Worm (Caenorhabditis elegans): ENCODE results near the gene npr-15.
A peak's percentile ranks its signal among the peaks of the same experiment; 100 is the strongest.

npr-15 gene

DNA sequence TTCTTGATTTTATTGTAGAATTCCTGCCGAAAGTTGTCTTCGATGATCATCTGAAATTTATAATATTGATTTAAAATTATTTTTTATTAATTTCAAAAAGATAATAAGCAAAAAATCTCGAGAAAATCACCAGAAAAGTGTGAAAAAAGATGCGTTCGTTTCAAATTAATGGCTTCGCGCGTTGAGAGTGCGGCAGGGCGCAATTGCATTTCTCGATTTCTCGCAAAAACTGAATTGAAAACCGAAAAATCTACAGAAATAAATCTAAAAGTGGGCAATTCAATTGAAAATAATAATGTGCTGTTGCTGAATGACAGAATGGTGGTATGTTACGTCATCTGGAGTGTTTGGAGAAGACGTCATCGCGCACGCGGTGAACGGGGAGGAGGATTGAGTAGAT lies 40.5 kb upstream of the npr-15 start, which contains the start of gene evl-18:
Gene evl-18 (minus strand): TSS at position 50 of the 400 bp plus-strand sequence.
- no peak for TF ChIP-seq chd-7 (tag; optimal IDR thresholded peaks at IDR 0.05)
- TF ChIP-seq efl-1 (GFP tag; optimal IDR thresholded peaks at IDR 0.05) = peak; percentile 38
- TF ChIP-seq mcd-1 (GFP tag; IDR thresholded peaks at IDR 0.05) = peak; percentile 69

DNA sequence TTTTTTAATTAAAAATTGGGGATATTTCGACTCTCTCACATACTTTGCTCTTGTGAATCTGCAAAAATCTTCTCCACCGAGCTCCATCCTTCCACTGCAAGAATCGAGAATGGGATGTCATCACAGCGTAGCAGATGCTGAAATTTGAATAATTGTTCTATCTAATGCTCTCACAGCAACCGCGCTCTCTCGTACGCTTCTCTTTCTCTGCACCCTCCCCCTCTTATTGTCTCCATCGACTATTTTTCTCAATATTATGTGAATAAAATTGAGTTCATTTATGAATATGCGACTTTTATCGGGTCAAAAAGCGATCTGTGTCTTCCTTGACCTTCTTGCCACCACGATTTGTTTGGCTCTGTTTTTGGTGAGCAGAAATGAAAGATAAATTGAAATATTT lies 39.5 kb upstream of the npr-15 start, which contains the start of gene F34D10.3:
Gene F34D10.3 (plus strand): TSS at position 249 of the 400 bp plus-strand sequence.
- TF ChIP-seq hmg-1.2 (GFP tag; IDR thresholded peaks at IDR 0.05) (peak; percentile 61; the same call in 1 of the 2 replicates), fkh-3 (tag; optimal IDR thresholded peaks at IDR 0.05) (no peak), egl-18 (GFP tag; IDR thresholded peaks at IDR 0.05) (no peak), let-607 (tag; optimal IDR thresholded peaks at IDR 0.05) (no peak), attf-5 (GFP tag; optimal IDR thresholded peaks at IDR 0.05) (peak; percentile 7), madf-6 (GFP tag; IDR thresholded peaks at IDR 0.05) (0 out of 2 replicates have a peak, but pooled peaks have one; percentile 12)

DNA sequence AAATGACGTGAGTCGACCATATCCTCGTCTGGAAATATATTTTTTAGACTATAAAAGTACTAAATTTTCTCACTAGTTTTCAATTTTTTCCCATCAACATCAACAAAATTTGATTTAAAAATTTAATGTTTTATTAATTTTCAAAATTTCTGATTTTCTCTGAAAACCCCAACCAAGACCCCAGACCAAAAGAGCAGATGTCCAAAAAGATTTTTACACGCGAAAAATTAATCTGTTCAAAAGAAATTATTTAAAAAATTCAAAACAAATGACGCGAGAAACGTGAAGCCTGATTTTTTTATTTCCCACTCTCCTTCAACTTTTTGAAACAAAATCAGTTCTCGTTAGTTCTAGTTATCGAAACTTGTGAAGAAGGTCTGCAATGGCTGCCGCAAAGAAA lies 36.0 kb upstream of the npr-15 start, which contains the start of gene F34D10.8:
Gene F34D10.8 (plus strand): TSS at position 301 of the 400 bp plus-strand sequence.
- TF ChIP-seq dox-1 (GFP tag; IDR thresholded peaks at IDR 0.05) (no peak), nfyb-1 (GFP tag; IDR thresholded peaks at IDR 0.05) (no peak), bed-1 (GFP tag; IDR thresholded peaks at IDR 0.05) (no peak), tbx-9 (tag; optimal IDR thresholded peaks at IDR 0.05; ENCODE audit: borderline replicate concordance) (no peak), fkh-3 (tag; optimal IDR thresholded peaks at IDR 0.05) (no peak), C06A6.2 (GFP tag; conservative IDR thresholded peaks at IDR 0.05) (no peak), cebp-1 (GFP tag; IDR thresholded peaks at IDR 0.05) (no peak), cebp-1 (tag; optimal IDR thresholded peaks at IDR 0.05) (no peak), B0019.2 (GFP tag; conservative IDR thresholded peaks at IDR 0.05) (no peak), snpc-1.1 (tag; optimal IDR thresholded peaks at IDR 0.05; ENCODE audit: insufficient read depth) (no peak), lin-54 (GFP tag; optimal IDR thresholded peaks at IDR 0.05) (no peak), F10E7.11 (tag; optimal IDR thresholded peaks at IDR 0.05) (no peak), cebp-2 (GFP tag; IDR thresholded peaks at IDR 0.05) (no peak), bed-2 (GFP tag; IDR thresholded peaks at IDR 0.05) (no peak), ztf-26 (tag; optimal IDR thresholded peaks at IDR 0.05) (no peak), zim-3 (tag; optimal IDR thresholded peaks at IDR 0.05) (no peak), T26A5.8 (tag; optimal IDR thresholded peaks at IDR 0.05) (no peak), K11D2.4 (GFP tag; IDR thresholded peaks at IDR 0.05) (no peak)

DNA sequence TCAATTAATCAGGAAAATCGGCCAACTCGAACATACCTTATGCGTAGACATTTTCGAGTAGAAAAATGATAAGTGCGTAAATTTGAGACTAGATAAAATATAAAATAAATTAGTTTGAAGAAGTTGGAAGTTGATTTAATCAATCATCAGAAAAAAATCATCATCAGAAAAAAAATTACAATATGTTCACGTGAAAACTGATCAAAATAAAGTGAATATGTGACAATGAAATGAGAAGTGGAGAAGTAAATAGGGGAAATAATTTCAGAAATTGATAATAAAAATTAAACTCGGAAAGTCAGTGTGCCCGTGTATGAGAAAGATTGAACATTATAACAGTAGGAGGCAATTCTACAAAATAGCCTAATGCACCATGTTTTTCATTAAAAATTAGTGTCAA lies 35.0 kb upstream of the npr-15 start, which contains the start of gene F34D10.9:
Gene F34D10.9 (minus strand): TSS at position 101 of the 400 bp plus-strand sequence.
- TF ChIP-seq ceh-27 (GFP tag; optimal IDR thresholded peaks at IDR 0.05) = no peak
- 0 out of 2 replicates have a peak, but pooled peaks have one; percentile 2 for TF ChIP-seq Y79H2A.3 (GFP tag; conservative IDR thresholded peaks at IDR 0.05)

DNA sequence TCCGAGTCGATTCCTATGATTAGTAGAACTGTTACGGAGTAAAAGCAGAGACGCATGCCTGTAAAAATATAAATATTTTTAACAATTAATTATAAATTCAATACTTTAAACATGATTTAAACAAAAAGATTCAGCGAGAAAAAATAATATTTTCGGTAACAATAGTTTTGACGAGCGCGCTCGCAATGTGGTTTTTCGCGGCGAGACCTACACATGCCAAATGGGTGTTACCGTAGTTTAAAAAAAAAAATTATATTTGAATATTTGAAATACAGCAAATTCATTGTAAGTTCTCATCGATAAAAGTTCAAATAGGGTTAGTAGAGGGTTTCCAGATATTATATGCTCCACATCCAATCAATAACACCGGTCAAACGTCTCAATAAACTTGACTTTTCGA lies 32.0 kb upstream of the npr-15 start, which contains the start of gene gldi-5:
Gene gldi-5 (minus strand): TSS at position 58 of the 400 bp plus-strand sequence.
- no peak for TF ChIP-seq B0035.1 (tag; optimal IDR thresholded peaks at IDR 0.05)
- peak; percentile 68 for TF ChIP-seq efl-1 (GFP tag; optimal IDR thresholded peaks at IDR 0.05)
- TF ChIP-seq ztf-3 (GFP tag; optimal IDR thresholded peaks at IDR 0.05) = no peak
- no peak for TF ChIP-seq Y56A3A.18 (GFP tag; IDR thresholded peaks at IDR 0.05)
- TF ChIP-seq xnd-1 (tag; optimal IDR thresholded peaks at IDR 0.05) = peak; percentile 45
- TF ChIP-seq snpc-3.4 (tag; optimal IDR thresholded peaks at IDR 0.05) = peak; percentile 28
- TF ChIP-seq lsl-1 (GFP tag; optimal IDR thresholded peaks at IDR 0.05) = peak; percentile 83
- TF ChIP-seq D2030.7 (GFP tag; IDR thresholded peaks at IDR 0.05) = 0 out of 2 replicates have a peak, but pooled peaks have one; percentile 26
- TF ChIP-seq ccch-3 (GFP tag; optimal IDR thresholded peaks at IDR 0.05) = no peak
- TF ChIP-seq dpff-1 (tag; optimal IDR thresholded peaks at IDR 0.05) = no peak
- TF ChIP-seq tbx-9 (tag; optimal IDR thresholded peaks at IDR 0.05; ENCODE audit: borderline replicate concordance) = no peak
- peak; percentile 69 for TF ChIP-seq lin-54 (GFP tag; optimal IDR thresholded peaks at IDR 0.05)
- no peak for TF ChIP-seq Y67H2A.10 (GFP tag; conservative IDR thresholded peaks at IDR 0.05)
- no peak for TF ChIP-seq lin-26 (GFP tag; IDR thresholded peaks at IDR 0.05)
- no peak for TF ChIP-seq lin-35 (GFP tag; optimal IDR thresholded peaks at IDR 0.05)
- no peak for TF ChIP-seq F57C9.4 (tag; optimal IDR thresholded peaks at IDR 0.05)
- no peak for TF ChIP-seq ceh-58 (GFP tag; IDR thresholded peaks at IDR 0.05)
- TF ChIP-seq nhr-120 (GFP tag; IDR thresholded peaks at IDR 0.05) = no peak

Measured in whole organism, young adult.